Worm (Caenorhabditis elegans): Measurements from ENCODE around the gene dhs-18.

- TF ChIP-seq him-1 (tag; optimal IDR thresholded peaks at IDR 0.05) (no peak), W03F9.2 (tag; optimal IDR thresholded peaks at IDR 0.05) (no peak), dao-5 (tag; optimal IDR thresholded peaks at IDR 0.05) (no peak)
Measured at ce11 chrV:11016846-11017553, 29.6 kb downstream of the dhs-18 start.
